Fruit fly (Drosophila melanogaster) whole organism, embryonic: Measurements from ENCODE around the gene CG15306.

Experiments used
- Awh ChIP-seq: fragments of 200-800 bp; sonication (Bioruptor generic); IDR thresholded peaks from 2 replicates; pipeline ENCODE4, ENCODE4 v1.3.6; 2022; ENCODE audit warnings: missing biosample characterization, missing genetic modification characterization
- Bgb ChIP-seq: fragments of 200-800 bp; sonication (Bioruptor generic); IDR thresholded peaks from 2 replicates; pipeline ENCODE4 v1.3.6; 2022; ENCODE audit warnings: missing biosample characterization, missing genetic modification characterization; ENCODE audit not compliant: partially characterized antibody
- CG1024 ChIP-seq: fragments of 200-800 bp; sonication (Bioruptor generic); IDR thresholded peaks from 2 replicates; pipeline ENCODE4 v1.3.6; 2022; ENCODE audit warnings: missing biosample characterization, missing genetic modification characterization
- CG10565 ChIP-seq: fragments of 200-800 bp; sonication (Bioruptor generic); optimal IDR thresholded peaks from 3 replicates; lab custom pipeline; 2016; ENCODE audit warnings: missing biosample characterization, mild to moderate bottlenecking, missing genetic modification characterization
- CG11398 ChIP-seq: fragments of 200-800 bp; sonication (Bioruptor generic); optimal IDR thresholded peaks from 2 replicates; lab custom pipeline; 2016; ENCODE audit warnings: missing biosample characterization, missing genetic modification characterization
- CG12104 ChIP-seq: fragments of 200-800 bp; sonication (Bioruptor generic); optimal IDR thresholded peaks from 3 replicates; lab custom pipeline; 2016; ENCODE audit warnings: missing biosample characterization, missing genetic modification characterization
- CG13775 ChIP-seq: fragments of 200-800 bp; sonication (Bioruptor generic); optimal IDR thresholded peaks from 3 replicates; lab custom pipeline; 2017; ENCODE audit warnings: missing biosample characterization, mild to moderate bottlenecking, missing genetic modification characterization
- CG14710 ChIP-seq: fragments of 200-800 bp; sonication (Bioruptor generic); optimal IDR thresholded peaks from 3 replicates; lab custom pipeline; 2019; ENCODE audit warnings: missing biosample characterization, mild to moderate bottlenecking, missing genetic modification characterization, moderate library complexity
- CG1602 ChIP-seq: fragments of 200-800 bp; sonication (Bioruptor generic); optimal IDR thresholded peaks from 3 replicates; lab custom pipeline; 2016; ENCODE audit warnings: missing biosample characterization, missing genetic modification characterization
- CG17385 ChIP-seq: fragments of 200-800 bp; sonication (Bioruptor generic); optimal IDR thresholded peaks from 3 replicates; lab custom pipeline; 2018; ENCODE audit warnings: missing biosample characterization, mild to moderate bottlenecking, missing genetic modification characterization
- CG17802 ChIP-seq: fragments of 200-800 bp; sonication (Bioruptor generic); optimal IDR thresholded peaks from 2 replicates; lab custom pipeline; 2018; ENCODE audit warnings: missing biosample characterization, mild to moderate bottlenecking, missing genetic modification characterization, moderate library complexity
- CG1832 ChIP-seq: fragments of 200-800 bp; sonication (Bioruptor generic); optimal IDR thresholded peaks from 2 replicates; lab custom pipeline; 2017; ENCODE audit warnings: missing biosample characterization, mild to moderate bottlenecking, missing genetic modification characterization, inconsistent platforms
- CG2199 ChIP-seq: fragments of 200-800 bp; sonication (Bioruptor generic); IDR thresholded peaks from 3 replicates; pipeline ENCODE4 v1.3.6; 2022; ENCODE audit warnings: missing biosample characterization, missing genetic modification characterization
- CG3281 ChIP-seq: fragments of 200-800 bp; sonication (Bioruptor generic); optimal IDR thresholded peaks from 3 replicates; lab custom pipeline; 2017; ENCODE audit warnings: missing biosample characterization, mild to moderate bottlenecking, missing genetic modification characterization
- CG3847 ChIP-seq: fragments of 200-800 bp; sonication (Bioruptor generic); IDR thresholded peaks from 2 replicates; pipeline ENCODE4 v1.3.6; 2022; ENCODE audit warnings: missing biosample characterization, missing genetic modification characterization
- CG42726 ChIP-seq: fragments of 200-800 bp; sonication (Bioruptor generic); IDR thresholded peaks from 2 replicates; pipeline ENCODE4 v1.3.6; 2022; ENCODE audit warnings: missing biosample characterization, missing genetic modification characterization; ENCODE audit not compliant: partially characterized antibody
- CG4820 ChIP-seq: fragments of 200-800 bp; sonication (Bioruptor generic); optimal IDR thresholded peaks from 3 replicates; lab custom pipeline; 2016; ENCODE audit warnings: missing biosample characterization, missing genetic modification characterization
- CG6791 ChIP-seq: fragments of 200-800 bp; sonication (Bioruptor generic); IDR thresholded peaks from 3 replicates; pipeline ENCODE4 v1.3.6; 2022; ENCODE audit warnings: missing biosample characterization, missing genetic modification characterization; ENCODE audit not compliant: partially characterized antibody
- CG9727 ChIP-seq: fragments of 200-800 bp; sonication (Bioruptor generic); optimal IDR thresholded peaks from 3 replicates; lab custom pipeline; 2017; ENCODE audit warnings: missing biosample characterization, mild to moderate bottlenecking, missing genetic modification characterization
- Fer1 ChIP-seq: fragments of 200-800 bp; sonication (Bioruptor generic); optimal IDR thresholded peaks from 2 replicates; lab custom pipeline; 2017; ENCODE audit warnings: missing biosample characterization, mild to moderate bottlenecking, missing genetic modification characterization
- HLH54F ChIP-seq: fragments of 200-800 bp; sonication (Bioruptor generic); optimal IDR thresholded peaks from 3 replicates; lab custom pipeline; 2016; ENCODE audit warnings: missing biosample characterization, missing genetic modification characterization
- Hey ChIP-seq: fragments of 200-800 bp; sonication (Bioruptor generic); optimal IDR thresholded peaks from 3 replicates; lab custom pipeline; 2018; ENCODE audit warnings: missing biosample characterization, mild to moderate bottlenecking, missing genetic modification characterization
- HmgD ChIP-seq: fragments of 200-800 bp; sonication (Bioruptor generic); optimal IDR thresholded peaks from 3 replicates; lab custom pipeline; 2016; ENCODE audit warnings: missing biosample characterization, missing genetic modification characterization
- Hr78 ChIP-seq, 2 experiments: fragments of 200-800 bp in 1 of 2; fragments of >200 bp in 1 of 2; sonication (Bioruptor generic) in 1 of 2; optimal IDR thresholded peaks; 2 replicates each; lab custom pipeline; 2017 to 2019; ENCODE audit warnings: missing biosample characterization in 2 of 2, missing genetic modification characterization in 2 of 2, mild to moderate bottlenecking in 1 of 2, moderate library complexity in 1 of 2
- MBD-R2 ChIP-seq: fragments of 200-800 bp; sonication (Bioruptor generic); IDR thresholded peaks from 2 replicates; pipeline ENCODE4 v1.3.6; 2022; ENCODE audit warnings: missing biosample characterization, missing genetic modification characterization
- Nf-YC ChIP-seq: fragments of 200-800 bp; optimal IDR thresholded peaks from 3 replicates; lab custom pipeline; 2019; ENCODE audit warnings: missing biosample characterization, mild to moderate bottlenecking, missing genetic modification characterization, moderate library complexity
- PHDP ChIP-seq: fragments of 200-800 bp; sonication (Bioruptor generic); optimal IDR thresholded peaks from 3 replicates; lab custom pipeline; 2018; ENCODE audit warnings: missing biosample characterization, mild to moderate bottlenecking, missing genetic modification characterization, moderate library complexity
- Ssrp ChIP-seq: fragments of 200-800 bp; sonication (Bioruptor generic); optimal IDR thresholded peaks from 2 replicates; lab custom pipeline; 2018; ENCODE audit warnings: missing biosample characterization, mild to moderate bottlenecking, missing genetic modification characterization, moderate library complexity
- az2 ChIP-seq: fragments of 200-800 bp; sonication (Bioruptor generic); optimal IDR thresholded peaks from 3 replicates; lab custom pipeline; 2016; ENCODE audit warnings: missing biosample characterization, missing genetic modification characterization
- bcd ChIP-seq: fragments of 200-800 bp; sonication (Bioruptor generic); optimal IDR thresholded peaks from 2 replicates; lab custom pipeline; 2017; ENCODE audit warnings: missing biosample characterization, mild to moderate bottlenecking, missing genetic modification characterization
- caup ChIP-seq: fragments of 200-800 bp; sonication (Bioruptor generic); optimal IDR thresholded peaks from 3 replicates; lab custom pipeline; 2017; ENCODE audit warnings: missing biosample characterization, mild to moderate bottlenecking, missing genetic modification characterization, moderate library complexity; ENCODE audit not compliant: severe bottlenecking
- chif ChIP-seq, 2 experiments: fragments of 200-800 bp; sonication (Bioruptor generic); optimal IDR thresholded peaks; 3 replicates each; lab custom pipeline; 2016; ENCODE audit warnings: missing biosample characterization in 2 of 2, missing genetic modification characterization in 2 of 2
- crol ChIP-seq: fragments of 200-800 bp; sonication (Bioruptor generic); IDR thresholded peaks from 2 replicates; pipeline ENCODE4 v1.3.6; 2022; ENCODE audit warnings: missing biosample characterization, missing genetic modification characterization
- dm ChIP-seq: fragments of 200-800 bp; sonication (Bioruptor generic); optimal IDR thresholded peaks from 3 replicates; lab custom pipeline; 2016; ENCODE audit warnings: missing biosample characterization, missing genetic modification characterization
- dmrt99B ChIP-seq: fragments of 200-800 bp; sonication (Bioruptor generic); optimal IDR thresholded peaks from 2 replicates; lab custom pipeline; 2018; ENCODE audit warnings: missing biosample characterization, mild to moderate bottlenecking, missing genetic modification characterization, moderate library complexity
- gem ChIP-seq: fragments of 200-800 bp; sonication (Bioruptor generic); optimal IDR thresholded peaks from 2 replicates; lab custom pipeline; 2019; ENCODE audit warnings: missing biosample characterization, mild to moderate bottlenecking, missing genetic modification characterization, moderate library complexity
- hkb ChIP-seq, 2 experiments: fragments of 200-800 bp in 1 of 2; fragments of >200 bp in 1 of 2; sonication (Bioruptor generic) in 1 of 2; IDR thresholded peaks in 1 of 2; optimal IDR thresholded peaks in 1 of 2; 2 replicates each; pipeline versions ENCODE4 v1.3.6 to Lab custom; 2017 to 2022; ENCODE audit warnings: missing biosample characterization in 1 of 2, missing genetic modification characterization in 1 of 2
- hth ChIP-seq: fragments of >200 bp; optimal IDR thresholded peaks from 2 replicates; lab custom pipeline; 2017; ENCODE audit warnings: inconsistent platforms
- lilli ChIP-seq: fragments of 200-800 bp; sonication (Bioruptor generic); optimal IDR thresholded peaks from 3 replicates; lab custom pipeline; 2016; ENCODE audit warnings: missing biosample characterization, missing genetic modification characterization
- lola ChIP-seq, 3 experiments: fragments of >200 bp in 2 of 3; fragments of 200-800 bp in 1 of 3; sonication (Bioruptor generic) in 1 of 3; optimal IDR thresholded peaks; 2 replicates each; lab custom pipeline; 2017 to 2019; ENCODE audit warnings: missing biosample characterization in 3 of 3, missing genetic modification characterization in 3 of 3, mild to moderate bottlenecking in 1 of 3, moderate library complexity in 1 of 3
- mam ChIP-seq: fragments of 200-800 bp; sonication (Bioruptor generic); optimal IDR thresholded peaks from 3 replicates; lab custom pipeline; 2016; ENCODE audit warnings: missing biosample characterization, missing genetic modification characterization
- nmo ChIP-seq: fragments of 200-800 bp; sonication (Bioruptor generic); optimal IDR thresholded peaks from 2 replicates; lab custom pipeline; 2018; ENCODE audit warnings: missing biosample characterization, mild to moderate bottlenecking, missing genetic modification characterization, moderate library complexity
- phol ChIP-seq: fragments of 200-800 bp; sonication (Bioruptor generic); optimal IDR thresholded peaks from 3 replicates; lab custom pipeline; 2018; ENCODE audit warnings: missing biosample characterization, mild to moderate bottlenecking, missing genetic modification characterization, moderate library complexity
- pum ChIP-seq: fragments of 200-800 bp; sonication (Bioruptor generic); optimal IDR thresholded peaks from 2 replicates; lab custom pipeline; 2016; ENCODE audit warnings: missing biosample characterization, missing genetic modification characterization
- sim ChIP-seq: fragments of 200-800 bp; sonication (Bioruptor generic); IDR thresholded peaks from 2 replicates; pipeline ENCODE4 v1.3.6; 2022; ENCODE audit warnings: missing biosample characterization, missing genetic modification characterization
- tio ChIP-seq: fragments of 200-800 bp; sonication (Bioruptor generic); optimal IDR thresholded peaks from 2 replicates; lab custom pipeline; 2017; ENCODE audit warnings: missing biosample characterization, missing genetic modification characterization, inconsistent platforms
- ttk ChIP-seq: fragments of 200-800 bp; sonication (Bioruptor generic); IDR thresholded peaks from 2 replicates; pipeline ENCODE4 v2.1.2; 2022; ENCODE audit warnings: missing biosample characterization, missing genetic modification characterization
- twi ChIP-seq: fragments of 200-800 bp; optimal IDR thresholded peaks from 2 replicates; lab custom pipeline; 2019; ENCODE audit warnings: missing biosample characterization, mild to moderate bottlenecking, missing genetic modification characterization, moderate library complexity

The CG15306 gene

dm6 chrX:10362557-10363366, 31.1 kb upstream of the CG15306 start (continued):
- no peak for TF ChIP-seq CG1832 (GFP tag; lab: Kevin White, UChicago)
- no peak for TF ChIP-seq twi (tag; lab: Kevin White, UChicago)
- peak; percentile 4 for TF ChIP-seq Fer1 (GFP tag; lab: Kevin White, UChicago)
- TF ChIP-seq CG13775 (GFP tag; lab: Kevin White, UChicago) = peak; percentile 41
- peak; percentile 11 for TF ChIP-seq CG17385
- peak; percentile 4 for TF ChIP-seq CG10565
- peak; percentile 44 for TF ChIP-seq gem (tag; lab: Kevin White, UChicago)
- TF ChIP-seq bcd (GFP tag; lab: Kevin White, UChicago) = peak; percentile 58
- peak; percentile 47 for TF ChIP-seq phol
- peak; percentile 52 for TF ChIP-seq nmo (GFP tag; lab: Kevin White, UChicago)
- TF ChIP-seq az2 (GFP tag; lab: Kevin White, UChicago) = peak; percentile 35
- TF ChIP-seq CG11398 (GFP tag; lab: Kevin White, UChicago) = peak; percentile 20
- peak; percentile 60 for TF ChIP-seq CG9727 (GFP tag; lab: Kevin White, UChicago)
- TF ChIP-seq pum (GFP tag; lab: Kevin White, UChicago) = peak; percentile 30
- TF ChIP-seq CG12104 (GFP tag; lab: Kevin White, UChicago) = peak; percentile 44
- TF ChIP-seq dm = peak; percentile 17
- peak; percentile 6 for TF ChIP-seq Ssrp
- peak; percentile 31 for TF ChIP-seq CG1602
- TF ChIP-seq hkb (optimal IDR thresholded peaks at IDR 0.05; lab: Kevin White, UChicago) = no peak
- TF ChIP-seq hkb (GFP tag; IDR thresholded peaks at IDR 0.05; lab: Robert Waterston, UW) = peak; percentile 31; the same call in 1 of the 2 replicates
- TF ChIP-seq CG3847 = 0 out of 2 replicates have a peak, but pooled peaks have one; percentile 20
- no peak for TF ChIP-seq Nf-YC
- peak; percentile 26 for TF ChIP-seq lilli
- no peak for TF ChIP-seq CG1024 (GFP tag; lab: Robert Waterston, UW)
- no peak for TF ChIP-seq CG2199 (GFP tag; lab: Robert Waterston, UW)
- TF ChIP-seq caup (GFP tag; lab: Kevin White, UChicago) = no peak
- peak; percentile 43 for TF ChIP-seq dmrt99B (tag; lab: Kevin White, UChicago)
- TF ChIP-seq lola (GFP tag; optimal IDR thresholded peaks at IDR 0.05; lab: Kevin White, UChicago) = peak in 1 of 3 experiments; percentile 45
- no peak for TF ChIP-seq Hey (tag; lab: Kevin White, UChicago)
- no peak for TF ChIP-seq HmgD (GFP tag; lab: Kevin White, UChicago)
- no peak for TF ChIP-seq crol (GFP tag; lab: Robert Waterston, UW)
- peak; percentile 3 for TF ChIP-seq PHDP
- TF ChIP-seq CG17802 (tag; lab: Kevin White, UChicago) = no peak
- TF ChIP-seq chif (GFP tag; optimal IDR thresholded peaks at IDR 0.05; lab: Kevin White, UChicago) = peak; percentile 2 to 7
- peak; percentile 14 for TF ChIP-seq HLH54F
- peak; percentile 20 for TF ChIP-seq CG4820 (GFP tag; lab: Kevin White, UChicago)
- no peak for TF ChIP-seq Hr78 (GFP tag; optimal IDR thresholded peaks at IDR 0.05; lab: Kevin White, UChicago)
- no peak for TF ChIP-seq CG42726 (GFP tag; lab: Robert Waterston, UW)
- no peak for TF ChIP-seq Awh
- TF ChIP-seq hth = no peak
- peak; percentile 37 for TF ChIP-seq CG14710 (tag; lab: Kevin White, UChicago)
- TF ChIP-seq sim (GFP tag; lab: Robert Waterston, UW) = no peak
- TF ChIP-seq CG3281 (GFP tag; lab: Kevin White, UChicago) = peak; percentile 13
- TF ChIP-seq ttk = no peak
- no peak for TF ChIP-seq MBD-R2 (GFP tag; lab: Robert Waterston, UW)
- TF ChIP-seq mam (GFP tag; lab: Kevin White, UChicago) = peak; percentile 11
- no peak for TF ChIP-seq Bgb (GFP tag; lab: Robert Waterston, UW)
- peak; percentile 31 for TF ChIP-seq tio (GFP tag; lab: Kevin White, UChicago)
- no peak for TF ChIP-seq CG6791 (GFP tag; lab: Robert Waterston, UW)
